Worm (Caenorhabditis elegans) whole organism, young adult: ENCODE results near the gene spat-1.

ENCODE experiments used
- F23B12.7 ChIP-seq: sonication (generic microtip); optimal IDR thresholded peaks from 2 replicates; lab custom pipeline; 2017; ENCODE audit warnings: missing genetic modification characterization, mild to moderate bottlenecking, missing compliant biosample characterization, antibody characterized with exemption, moderate library complexity; ENCODE audit not compliant: insufficient read depth
- ama-1 ChIP-seq, 3 experiments: fragments of 150-350 bp in 1 of 3; sonication (generic microtip) in 2 of 3; optimal IDR thresholded peaks; 2 replicates each; lab custom pipeline; 2014 to 2018; ENCODE audit warnings: missing biosample characterization in 2 of 3, missing genetic modification characterization in 2 of 3, missing genetic modification reagents in 2 of 3
- bed-2 ChIP-seq: fragments of 200-800 bp; sonication (Bioruptor generic); IDR thresholded peaks from 2 replicates; pipeline ENCODE4 v1.3.6; 2022; ENCODE audit warnings: missing genetic modification reagents, missing genetic modification characterization, missing compliant biosample characterization
- dpl-1 ChIP-seq: fragments of 150-350 bp; optimal IDR thresholded peaks from 2 replicates; lab custom pipeline; 2014; ENCODE audit warnings: missing biosample characterization, missing genetic modification reagents, missing genetic modification characterization
- lin-26 ChIP-seq: fragments of 200-800 bp; sonication (Bioruptor generic); IDR thresholded peaks from 2 replicates; pipeline ENCODE4 v1.3.6; 2022; ENCODE audit warnings: missing genetic modification reagents, missing genetic modification characterization, missing compliant biosample characterization
- lsy-27 ChIP-seq: sonication (generic microtip); optimal IDR thresholded peaks from 2 replicates; lab custom pipeline; 2017; ENCODE audit warnings: missing genetic modification characterization, mild to moderate bottlenecking, missing compliant biosample characterization, antibody characterized with exemption, missing genotype, borderline replicate concordance; ENCODE audit not compliant: insufficient read depth
- nhr-120 ChIP-seq: fragments of 200-800 bp; sonication (Bioruptor generic); IDR thresholded peaks from 2 replicates; pipeline ENCODE4 v1.3.6; 2022; ENCODE audit warnings: missing genetic modification characterization, missing compliant biosample characterization
- rcor-1 ChIP-seq: fragments of 200-800 bp; sonication (Bioruptor generic); IDR thresholded peaks from 2 replicates; pipeline ENCODE4 v1.3.6; 2022; ENCODE audit warnings: missing genetic modification reagents, missing genetic modification characterization, missing compliant biosample characterization
- rpc-1 ChIP-seq, 2 experiments: fragments of 150-350 bp in 1 of 2; sonication (generic microtip) in 1 of 2; optimal IDR thresholded peaks; 2 replicates each; lab custom pipeline; 2014 to 2018; ENCODE audit warnings: missing biosample characterization in 1 of 2, missing genetic modification characterization in 1 of 2, missing genetic modification reagents in 1 of 2, missing genotype in 1 of 2
- sea-2 ChIP-seq: fragments of 200-800 bp; sonication (Bioruptor generic); IDR thresholded peaks from 2 replicates; pipeline ENCODE4 v1.3.6; 2022; ENCODE audit warnings: missing genetic modification characterization, missing compliant biosample characterization
- unc-130 ChIP-seq: sonication (generic microtip); optimal IDR thresholded peaks from 2 replicates; lab custom pipeline; 2016; ENCODE audit warnings: missing genetic modification reagents, missing genetic modification characterization, missing compliant biosample characterization
- unc-62 ChIP-seq: fragments of 150-350 bp; optimal IDR thresholded peaks from 2 replicates; lab custom pipeline; 2014; ENCODE audit warnings: missing biosample characterization, missing genetic modification reagents, missing genetic modification characterization
- ztf-3 ChIP-seq: fragments of 200-800 bp; sonication (Bioruptor generic); optimal IDR thresholded peaks from 2 replicates; lab custom pipeline; 2018; ENCODE audit warnings: mild to moderate bottlenecking, missing genetic modification characterization, missing compliant biosample characterization

DNA sequence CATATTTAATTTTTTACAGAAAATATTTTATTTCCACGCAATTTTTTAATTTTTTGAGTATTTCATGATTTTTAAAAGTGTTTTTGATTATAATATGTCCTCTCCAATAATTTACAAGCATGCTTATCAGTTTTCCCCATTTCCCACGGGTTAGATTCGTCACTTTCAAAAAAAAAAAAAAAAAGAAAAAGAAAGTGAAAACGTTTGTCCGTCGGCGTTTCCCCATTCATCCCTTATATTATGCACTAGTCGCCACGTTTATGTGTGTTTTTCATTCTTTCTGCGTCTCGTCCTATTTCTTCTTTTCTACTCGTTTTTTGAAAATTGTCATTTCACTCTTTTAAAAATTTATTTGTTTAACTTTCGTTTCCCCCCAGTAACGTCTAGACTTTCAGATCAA lies 39.1 kb upstream of the spat-1 start, which contains the start of gene vnut-1:
- TF ChIP-seq F23B12.7 (tag; lab: Kevin White, UChicago) (no peak), rpc-1 (optimal IDR thresholded peaks at IDR 0.05; lab: Kevin White, UChicago) (no peak), rpc-1 (tag; optimal IDR thresholded peaks at IDR 0.05; lab: Kevin White, UChicago) (no peak), nhr-120 (no peak), ama-1 (optimal IDR thresholded peaks at IDR 0.05; lab: Kevin White, UChicago) (no peak), ama-1 (GFP tag; optimal IDR thresholded peaks at IDR 0.05; lab: Kevin White, UChicago) (no peak), dpl-1 (GFP tag; lab: Kevin White, UChicago) (no peak), bed-2 (GFP tag; lab: Robert Waterston, UW) (no peak), ztf-3 (GFP tag; lab: Kevin White, UChicago) (no peak), sea-2 (GFP tag; lab: Robert Waterston, UW) (no peak), lin-26 (GFP tag; lab: Robert Waterston, UW) (no peak), lsy-27 (tag; lab: Kevin White, UChicago) (no peak), unc-62 (GFP tag; lab: Kevin White, UChicago) (no peak), rcor-1 (no peak), unc-130 (GFP tag; lab: Kevin White, UChicago) (no peak)
